Worm (Caenorhabditis elegans): ENCODE data around the gene C05E4.12.

Gene C05E4.12

DNA sequence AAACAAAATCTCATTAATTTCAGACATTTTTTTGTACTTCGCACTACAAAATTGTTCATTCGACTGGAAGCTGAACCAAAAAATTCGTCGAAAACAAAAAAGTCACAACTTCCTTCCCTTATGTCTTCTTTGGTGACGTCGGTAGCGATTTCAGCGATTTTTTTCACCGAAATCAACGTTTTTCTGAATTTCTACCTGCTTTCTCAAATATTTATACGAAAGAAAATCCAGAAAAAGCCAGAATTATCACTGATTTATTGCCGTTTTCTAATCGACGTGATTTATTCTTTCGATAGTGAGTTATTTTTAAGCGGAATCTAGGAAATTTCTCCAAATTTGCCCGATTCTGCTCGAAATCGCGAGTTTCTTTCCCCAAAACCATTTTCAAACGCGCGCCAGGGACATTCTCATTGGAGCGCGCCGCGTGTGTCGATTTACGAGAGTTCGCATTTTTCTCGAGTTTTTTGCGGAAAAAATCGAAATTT lies 13.1 kb upstream of the C05E4.12 start, which contains the start of gene srbc-58 (continued):
- TF ChIP-seq F49E8.2 (tag; optimal IDR thresholded peaks at IDR 0.05; ENCODE audit: insufficient read depth) (peak; percentile 43), repo-1 (tag; optimal IDR thresholded peaks at IDR 0.05) (peak; percentile 24), ceh-58 (GFP tag; IDR thresholded peaks at IDR 0.05) (0 out of 2 replicates have a peak, but pooled peaks have one; percentile 52), lin-35 (GFP tag; optimal IDR thresholded peaks at IDR 0.05) (peak in 2 of 3 experiments; percentile 8 to 35), pha-4 (tag; optimal IDR thresholded peaks at IDR 0.05) (no peak), Y53G8AR.9 (GFP tag; conservative IDR thresholded peaks at IDR 0.05) (peak; percentile 69; the same call in 1 of the 2 replicates), D2030.7 (GFP tag; IDR thresholded peaks at IDR 0.05) (peak; percentile 45; the same call in 1 of the 2 replicates), snpc-3.4 (tag; optimal IDR thresholded peaks at IDR 0.05) (peak; percentile 49), tlf-1 (GFP tag; optimal IDR thresholded peaks at IDR 0.05) (peak; percentile 72), egl-18 (GFP tag; IDR thresholded peaks at IDR 0.05) (no peak), snpc-4 (GFP tag; optimal IDR thresholded peaks at IDR 0.05) (no peak), snpc-4 (tag; optimal IDR thresholded peaks at IDR 0.05) (peak in 2 of 4 experiments; percentile 10 to 39), mcd-1 (GFP tag; IDR thresholded peaks at IDR 0.05) (peak; percentile 83), him-1 (tag; optimal IDR thresholded peaks at IDR 0.05) (peak; percentile 49), ekl-4 (GFP tag; IDR thresholded peaks at IDR 0.05) (peak; percentile 78), ztf-26 (tag; optimal IDR thresholded peaks at IDR 0.05) (no peak), madf-10 (tag; optimal IDR thresholded peaks at IDR 0.05) (no peak), Y67H2A.10 (GFP tag; conservative IDR thresholded peaks at IDR 0.05) (no peak), B0261.1 (tag; optimal IDR thresholded peaks at IDR 0.05) (no peak), madf-6 (GFP tag; IDR thresholded peaks at IDR 0.05) (peak; percentile 27), hmg-20 (GFP tag; IDR thresholded peaks at IDR 0.05) (no peak), F55B11.4 (tag; optimal IDR thresholded peaks at IDR 0.05; ENCODE audit: borderline replicate concordance, insufficient read depth) (no peak), akir-1 (GFP tag; optimal IDR thresholded peaks at IDR 0.05) (no peak), F37B4.10 (GFP tag; IDR thresholded peaks at IDR 0.05) (no peak), hsf-1 (GFP tag; IDR thresholded peaks at IDR 0.05) (peak; percentile 75; the same call in 1 of the 2 replicates), bed-1 (GFP tag; IDR thresholded peaks at IDR 0.05) (no peak)

DNA sequence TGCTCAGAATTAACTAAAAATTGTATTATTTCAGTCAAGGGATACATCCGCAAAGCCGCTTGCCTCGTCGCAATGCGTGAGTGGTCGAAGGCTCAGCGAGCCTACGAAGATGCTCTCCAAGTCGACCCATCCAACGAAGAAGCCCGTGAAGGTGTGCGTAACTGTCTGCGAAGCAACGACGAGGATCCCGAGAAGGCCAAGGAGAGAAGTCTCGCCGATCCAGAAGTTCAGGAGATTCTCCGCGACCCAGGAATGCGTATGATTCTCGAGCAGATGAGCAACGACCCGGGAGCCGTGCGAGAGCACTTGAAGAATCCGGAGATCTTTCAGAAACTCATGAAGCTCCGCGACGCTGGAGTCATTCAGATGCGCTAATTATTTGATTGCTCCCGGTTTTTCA lies 12.6 kb upstream of the C05E4.12 start:
- TF ChIP-seq F39B2.1 (GFP tag; IDR thresholded peaks at IDR 0.05): no peak
- no peak for TF ChIP-seq F57A8.1 (GFP tag; optimal IDR thresholded peaks at IDR 0.05)
- TF ChIP-seq madf-10 (tag; optimal IDR thresholded peaks at IDR 0.05): no peak
- TF ChIP-seq nhr-90 (tag; optimal IDR thresholded peaks at IDR 0.05): no peak
- no peak for TF ChIP-seq repo-1 (tag; optimal IDR thresholded peaks at IDR 0.05)
- TF ChIP-seq zfh-2 (GFP tag; conservative IDR thresholded peaks at IDR 0.05): peak; percentile 60

DNA sequence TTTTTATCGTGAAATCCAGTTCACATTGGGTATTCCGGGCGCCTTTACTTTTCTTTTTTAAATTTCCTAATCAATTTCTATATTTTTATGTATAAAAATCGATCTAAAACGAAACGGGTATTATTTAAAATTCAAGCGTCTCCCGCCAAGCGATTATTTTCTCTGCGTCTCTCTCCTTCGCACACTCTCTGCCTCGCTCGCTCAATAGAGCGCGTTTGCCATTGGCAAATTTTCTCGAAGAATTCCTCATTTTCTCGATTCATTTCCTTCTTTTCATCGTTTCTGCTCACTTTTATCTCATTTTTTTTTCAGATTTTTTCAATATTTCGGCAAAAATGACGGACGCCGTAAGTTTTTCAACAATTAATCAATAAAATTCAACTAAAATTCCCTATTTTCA lies 11.5 kb upstream of the C05E4.12 start, which contains the start of gene sti-1:
Gene sti-1 (plus strand): TSS at position 263 of the 400 bp plus-strand sequence.
- TF ChIP-seq madf-6 (GFP tag; IDR thresholded peaks at IDR 0.05) (peak; percentile 72), athp-1 (tag; optimal IDR thresholded peaks at IDR 0.05) (no peak), Y67H2A.10 (GFP tag; conservative IDR thresholded peaks at IDR 0.05) (no peak), somi-1 (GFP tag; optimal IDR thresholded peaks at IDR 0.05) (no peak), rpc-1 (optimal IDR thresholded peaks at IDR 0.05) (peak; percentile 42), rpc-1 (tag; optimal IDR thresholded peaks at IDR 0.05) (no peak), ztf-6 (GFP tag; IDR thresholded peaks at IDR 0.05) (no peak), F22D6.2 (tag; optimal IDR thresholded peaks at IDR 0.05) (no peak), hmg-20 (GFP tag; IDR thresholded peaks at IDR 0.05) (0 out of 2 replicates have a peak, but pooled peaks have one; percentile 7), snpc-1.3 (tag; optimal IDR thresholded peaks at IDR 0.05; ENCODE audit: insufficient read depth) (peak; percentile 36), lin-54 (GFP tag; optimal IDR thresholded peaks at IDR 0.05) (peak; percentile 94), egl-44 (GFP tag; IDR thresholded peaks at IDR 0.05) (no peak), nfyb-1 (GFP tag; IDR thresholded peaks at IDR 0.05) (peak; percentile 44; the same call in 1 of the 2 replicates), pbrm-1 (GFP tag; IDR thresholded peaks at IDR 0.05) (peak; percentile 84), snpc-3.4 (tag; optimal IDR thresholded peaks at IDR 0.05) (peak; percentile 55), snpc-1.1 (tag; optimal IDR thresholded peaks at IDR 0.05; ENCODE audit: insufficient read depth) (peak; percentile 32), ZK185.1 (tag; optimal IDR thresholded peaks at IDR 0.05; ENCODE audit: poor library complexity, severe bottlenecking) (peak; percentile 7), ceh-91 (GFP tag; IDR thresholded peaks at IDR 0.05) (peak; percentile 47), dpl-1 (GFP tag; optimal IDR thresholded peaks at IDR 0.05) (peak; percentile 80), lsl-1 (GFP tag; optimal IDR thresholded peaks at IDR 0.05) (peak; percentile 38)
